Fruit fly (Drosophila melanogaster): ENCODE results near the gene Fadd.

DNA sequence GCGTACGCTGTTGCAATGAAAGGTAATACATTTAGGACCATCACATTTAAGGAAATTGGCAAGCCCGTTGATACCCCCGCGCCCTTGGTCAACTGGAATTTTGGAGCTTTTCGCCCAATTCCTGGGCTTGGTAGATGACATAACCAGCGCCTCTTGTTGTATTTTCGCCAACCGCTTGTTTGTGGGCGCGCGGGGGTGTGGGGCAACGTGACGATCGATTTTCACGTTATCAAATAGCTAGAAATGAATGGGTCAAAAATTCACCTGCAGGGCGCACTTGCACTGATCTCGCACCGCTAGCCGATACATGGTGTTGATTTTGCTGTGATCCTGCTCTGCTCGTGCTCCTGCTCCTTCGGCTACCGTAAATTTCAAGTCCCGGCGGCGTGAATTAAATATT, 11.6 kb upstream of the Fadd start:
- TF ChIP-seq Lpt (GFP tag; optimal IDR thresholded peaks at IDR 0.05) (no peak), svp (GFP tag) (no peak), Hr39 (GFP tag; optimal IDR thresholded peaks at IDR 0.05) (no peak), fkh (GFP tag; optimal IDR thresholded peaks at IDR 0.05) (no peak), Hr38 (GFP tag; optimal IDR thresholded peaks at IDR 0.05) (no peak)

Measured in whole organism, prepupa.